Fruit fly (Drosophila melanogaster) whole organism, embryonic: ENCODE measurements around the gene CG16813.

Experiments
- Ada2b ChIP-seq: fragments of 200-800 bp; sonication (Bioruptor generic); IDR thresholded peaks from 2 replicates; pipeline ENCODE4 v1.3.6; 2022; ENCODE audit warnings: missing biosample characterization, missing genetic modification characterization
- Bteb2 ChIP-seq: fragments of 200-800 bp; sonication (Bioruptor generic); optimal IDR thresholded peaks from 2 replicates; lab custom pipeline; 2016; ENCODE audit warnings: missing biosample characterization, missing genetic modification characterization
- CG1024 ChIP-seq: fragments of 200-800 bp; sonication (Bioruptor generic); IDR thresholded peaks from 2 replicates; pipeline ENCODE4 v1.3.6; 2022; ENCODE audit warnings: missing biosample characterization, missing genetic modification characterization
- CG10321 ChIP-seq: fragments of 200-800 bp; sonication (Bioruptor generic); IDR thresholded peaks from 2 replicates; pipeline ENCODE4 v1.3.6; 2022; ENCODE audit warnings: missing biosample characterization, missing genetic modification characterization
- CG11696 ChIP-seq: fragments of 200-800 bp; sonication (Bioruptor generic); IDR thresholded peaks from 2 replicates; pipeline ENCODE4 v1.3.6; 2022; ENCODE audit warnings: missing biosample characterization, missing genetic modification characterization
- CG12236 ChIP-seq: fragments of 200-800 bp; sonication (Bioruptor generic); optimal IDR thresholded peaks from 2 replicates; lab custom pipeline; 2016; ENCODE audit warnings: missing biosample characterization, missing genetic modification characterization
- CG14014 ChIP-seq: fragments of 200-800 bp; sonication (Bioruptor generic); IDR thresholded peaks from 2 replicates; pipeline ENCODE4 v1.3.6; 2022; ENCODE audit warnings: missing biosample characterization, missing genetic modification characterization
- CG14667 ChIP-seq: fragments of 200-800 bp; sonication (Bioruptor generic); IDR thresholded peaks from 2 replicates; pipeline ENCODE4 v1.3.6; 2022; ENCODE audit warnings: missing biosample characterization, missing genetic modification characterization
- CG14710 ChIP-seq: fragments of 200-800 bp; sonication (Bioruptor generic); optimal IDR thresholded peaks from 3 replicates; lab custom pipeline; 2019; ENCODE audit warnings: missing biosample characterization, mild to moderate bottlenecking, missing genetic modification characterization, moderate library complexity
- CG1529 ChIP-seq: fragments of 200-800 bp; sonication (Bioruptor generic); optimal IDR thresholded peaks from 3 replicates; lab custom pipeline; 2018; ENCODE audit warnings: missing biosample characterization, missing genetic modification characterization
- CG15601 ChIP-seq: fragments of 200-800 bp; sonication (Bioruptor generic); optimal IDR thresholded peaks from 3 replicates; lab custom pipeline; 2019; ENCODE audit warnings: missing biosample characterization, mild to moderate bottlenecking, missing genetic modification characterization, moderate library complexity
- CG15696 ChIP-seq: fragments of 200-800 bp; sonication (Bioruptor generic); optimal IDR thresholded peaks from 2 replicates; lab custom pipeline; 2019; ENCODE audit warnings: missing biosample characterization, mild to moderate bottlenecking, missing genetic modification characterization, moderate library complexity
- CG1603 ChIP-seq: fragments of 200-800 bp; sonication (Bioruptor generic); optimal IDR thresholded peaks from 2 replicates; lab custom pipeline; 2019; ENCODE audit warnings: missing biosample characterization, mild to moderate bottlenecking, missing genetic modification characterization, moderate library complexity
- CG18476 ChIP-seq: fragments of 200-800 bp; sonication (Bioruptor generic); optimal IDR thresholded peaks from 2 replicates; lab custom pipeline; 2016; ENCODE audit warnings: missing biosample characterization, mild to moderate bottlenecking, missing genetic modification characterization
- CG31441 ChIP-seq: fragments of 200-800 bp; sonication (Bioruptor generic); IDR thresholded peaks from 2 replicates; pipeline ENCODE4 v1.3.6; 2022; ENCODE audit warnings: missing biosample characterization, missing genetic modification characterization
- CG3726 ChIP-seq: fragments of 200-800 bp; sonication (Bioruptor generic); IDR thresholded peaks from 3 replicates; pipeline ENCODE4, ENCODE4 v1.3.6; 2022; ENCODE audit warnings: missing biosample characterization, missing genetic modification characterization
- CG4424 ChIP-seq: fragments of 200-800 bp; sonication (Bioruptor generic); optimal IDR thresholded peaks from 3 replicates; lab custom pipeline; 2016; ENCODE audit warnings: missing biosample characterization, missing genetic modification characterization
- CG4820 ChIP-seq: fragments of 200-800 bp; sonication (Bioruptor generic); optimal IDR thresholded peaks from 3 replicates; lab custom pipeline; 2016; ENCODE audit warnings: missing biosample characterization, missing genetic modification characterization
- CG5180 ChIP-seq: fragments of 200-800 bp; sonication (Bioruptor generic); optimal IDR thresholded peaks from 3 replicates; lab custom pipeline; 2017; ENCODE audit warnings: missing biosample characterization, missing genetic modification characterization, mild to moderate bottlenecking, moderate library complexity, missing genetic modification reagents
- CG5953 ChIP-seq: fragments of 200-800 bp; sonication (Bioruptor generic); IDR thresholded peaks from 2 replicates; pipeline ENCODE4 v1.3.6; 2022; ENCODE audit warnings: missing biosample characterization, missing genetic modification characterization
- CG7357 ChIP-seq: fragments of 200-800 bp; sonication (Bioruptor generic); IDR thresholded peaks from 3 replicates; pipeline ENCODE4 v1.3.6; 2022; ENCODE audit warnings: missing biosample characterization, missing genetic modification characterization
- CG8290 ChIP-seq, 3 experiments: fragments of 200-800 bp; sonication (Bioruptor generic); optimal IDR thresholded peaks; 2 replicates each; lab custom pipeline; 2016 to 2019; ENCODE audit warnings: missing biosample characterization in 3 of 3, missing genetic modification characterization in 3 of 3, mild to moderate bottlenecking in 2 of 3, moderate library complexity in 1 of 3
- CG9817 ChIP-seq: fragments of 200-800 bp; sonication (Bioruptor generic); optimal IDR thresholded peaks from 2 replicates; lab custom pipeline; 2018; ENCODE audit warnings: missing biosample characterization, mild to moderate bottlenecking, missing genetic modification characterization, moderate library complexity
- Dfd ChIP-seq, 2 experiments: fragments of >200 bp; optimal IDR thresholded peaks; 2 replicates each; lab custom pipeline; 2017; ENCODE audit warnings: missing biosample characterization in 2 of 2, missing genetic modification characterization in 2 of 2
- Doc2 ChIP-seq: fragments of 200-800 bp; sonication (Bioruptor generic); IDR thresholded peaks from 2 replicates; pipeline ENCODE4 v1.3.6; 2022; ENCODE audit warnings: missing biosample characterization, missing genetic modification characterization
- Ets65A ChIP-seq: fragments of 200-800 bp; sonication (Bioruptor generic); peaks from one replicate; lab custom pipeline; 2016; ENCODE audit warnings: missing biosample characterization, missing genetic modification characterization
- Hey ChIP-seq: fragments of 200-800 bp; sonication (Bioruptor generic); optimal IDR thresholded peaks from 3 replicates; lab custom pipeline; 2018; ENCODE audit warnings: missing biosample characterization, mild to moderate bottlenecking, missing genetic modification characterization
- Hmr ChIP-seq: fragments of 200-800 bp; sonication (Bioruptor generic); optimal IDR thresholded peaks from 3 replicates; lab custom pipeline; 2017; ENCODE audit warnings: mild to moderate bottlenecking, missing biosample characterization, missing genetic modification reagents, missing genetic modification characterization
- Meics ChIP-seq: fragments of 200-800 bp; sonication (Bioruptor generic); optimal IDR thresholded peaks from 2 replicates; lab custom pipeline; 2017; ENCODE audit warnings: missing biosample characterization, mild to moderate bottlenecking, missing genetic modification characterization
- NC2α ChIP-seq: fragments of 200-800 bp; sonication (Bioruptor generic); optimal IDR thresholded peaks from 2 replicates; lab custom pipeline; 2016; ENCODE audit warnings: missing biosample characterization, missing genetic modification characterization
- NC2β ChIP-seq: fragments of 200-800 bp; sonication (Bioruptor generic); optimal IDR thresholded peaks from 2 replicates; lab custom pipeline; 2016; ENCODE audit warnings: missing biosample characterization, missing genetic modification characterization
- TFAM ChIP-seq: fragments of 200-800 bp; sonication (Bioruptor generic); optimal IDR thresholded peaks from 2 replicates; lab custom pipeline; 2017; ENCODE audit warnings: missing biosample characterization, missing genetic modification characterization, inconsistent platforms
- Taf1 ChIP-seq: fragments of 200-800 bp; sonication (Bioruptor generic); IDR thresholded peaks from 2 replicates; pipeline ENCODE4 v1.3.6; 2022; ENCODE audit warnings: missing biosample characterization, missing genetic modification characterization
- Tbp ChIP-seq: fragments of >200 bp; optimal IDR thresholded peaks from 2 replicates; lab custom pipeline; 2018; ENCODE audit warnings: missing biosample characterization, missing genetic modification characterization
- ase ChIP-seq: fragments of 200-800 bp; sonication (Bioruptor generic); IDR thresholded peaks from 3 replicates; pipeline ENCODE4 v1.3.6; 2022; ENCODE audit warnings: missing biosample characterization, missing genetic modification characterization
- ato ChIP-seq: fragments of 200-800 bp; sonication (Bioruptor generic); IDR thresholded peaks from 2 replicates; pipeline ENCODE4 v1.3.6; 2022; ENCODE audit warnings: missing biosample characterization, missing genetic modification characterization; ENCODE audit not compliant: partially characterized antibody
- br ChIP-seq: fragments of >200 bp; optimal IDR thresholded peaks from 2 replicates; lab custom pipeline; 2017
- cg ChIP-seq: fragments of 200-800 bp; sonication (Bioruptor generic); optimal IDR thresholded peaks from 3 replicates; lab custom pipeline; 2019; ENCODE audit warnings: missing biosample characterization, mild to moderate bottlenecking, missing genetic modification characterization, moderate library complexity
- dm ChIP-seq: fragments of 200-800 bp; sonication (Bioruptor generic); optimal IDR thresholded peaks from 3 replicates; lab custom pipeline; 2016; ENCODE audit warnings: missing biosample characterization, missing genetic modification characterization
- exex ChIP-seq: fragments of 200-800 bp; sonication (Bioruptor generic); optimal IDR thresholded peaks from 4 replicates; lab custom pipeline; 2018; ENCODE audit warnings: missing biosample characterization, mild to moderate bottlenecking, missing genetic modification characterization, moderate library complexity
- gce ChIP-seq: fragments of 200-800 bp; sonication (Bioruptor generic); IDR thresholded peaks from 3 replicates; pipeline ENCODE4 v1.3.6; 2022; ENCODE audit warnings: missing biosample characterization, missing genetic modification characterization
- h ChIP-seq: fragments of >200 bp; optimal IDR thresholded peaks from 2 replicates; lab custom pipeline; 2017
- hbn ChIP-seq: fragments of 200-800 bp; sonication (Bioruptor generic); IDR thresholded peaks from 2 replicates; pipeline ENCODE4 v1.3.6; 2022; ENCODE audit warnings: missing biosample characterization, missing genetic modification characterization; ENCODE audit not compliant: partially characterized antibody
- hkb ChIP-seq, 2 experiments: fragments of 200-800 bp in 1 of 2; fragments of >200 bp in 1 of 2; sonication (Bioruptor generic) in 1 of 2; IDR thresholded peaks in 1 of 2; optimal IDR thresholded peaks in 1 of 2; 2 replicates each; pipeline versions ENCODE4 v1.3.6 to Lab custom; 2017 to 2022; ENCODE audit warnings: missing biosample characterization in 1 of 2, missing genetic modification characterization in 1 of 2
- jumu ChIP-seq: fragments of 200-800 bp; sonication (Bioruptor generic); optimal IDR thresholded peaks from 3 replicates; lab custom pipeline; 2016; ENCODE audit warnings: missing biosample characterization, missing genetic modification characterization
- kah ChIP-seq: fragments of 200-800 bp; sonication (Bioruptor generic); optimal IDR thresholded peaks from 2 replicates; lab custom pipeline; 2018; ENCODE audit warnings: missing biosample characterization, mild to moderate bottlenecking, missing genetic modification characterization
- slbo ChIP-seq: fragments of 200-800 bp; sonication (Bioruptor generic); IDR thresholded peaks from 2 replicates; pipeline ENCODE4 v1.3.6; 2022; ENCODE audit warnings: missing biosample characterization, missing genetic modification characterization
- sr ChIP-seq: fragments of 200-800 bp; sonication (Bioruptor generic); IDR thresholded peaks from 3 replicates; pipeline ENCODE4 v1.3.6; 2022; ENCODE audit warnings: missing biosample characterization, missing genetic modification characterization
- twi ChIP-seq: fragments of 200-800 bp; optimal IDR thresholded peaks from 2 replicates; lab custom pipeline; 2019; ENCODE audit warnings: missing biosample characterization, mild to moderate bottlenecking, missing genetic modification characterization, moderate library complexity
- usp ChIP-seq: fragments of >200 bp; optimal IDR thresholded peaks from 2 replicates; lab custom pipeline; 2017; ENCODE audit warnings: missing biosample characterization, missing genetic modification characterization
- vvl ChIP-seq: fragments of 200-800 bp; sonication (Bioruptor generic); IDR thresholded peaks from 2 replicates; pipeline ENCODE4 v1.3.6; 2022; ENCODE audit warnings: missing biosample characterization, missing genetic modification characterization
- zen ChIP-seq: fragments of 200-800 bp; sonication (Bioruptor generic); optimal IDR thresholded peaks from 3 replicates; lab custom pipeline; 2018; ENCODE audit warnings: missing biosample characterization, mild to moderate bottlenecking, missing genetic modification characterization, moderate library complexity

CG16813 gene

DNA sequence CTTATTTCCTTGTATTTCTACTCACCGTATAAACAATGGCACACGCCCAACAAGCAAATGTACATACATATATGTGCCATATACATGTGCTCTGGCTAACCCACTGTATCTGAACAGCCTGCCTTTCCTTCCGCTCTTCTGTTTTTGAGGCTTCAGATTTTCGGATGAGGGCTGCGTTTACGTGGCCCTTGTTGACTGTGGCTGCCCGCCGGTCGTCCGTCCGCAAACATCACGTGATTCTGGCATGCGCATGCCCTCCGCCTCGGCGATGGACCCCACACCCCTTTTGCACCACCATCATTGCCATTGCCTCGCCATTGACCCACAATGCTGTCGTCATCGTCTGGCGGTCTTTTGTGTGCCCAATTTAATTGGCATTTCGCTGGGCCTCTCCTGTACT is 22.1 kb upstream of the CG16813 start (continued):
- TF ChIP-seq NC2α (GFP tag; lab: Kevin White, UChicago) (peak; percentile 17), Hey (tag; lab: Kevin White, UChicago) (peak; percentile 85), CG12236 (no peak), CG15601 (tag; lab: Kevin White, UChicago) (peak; percentile 25), Bteb2 (GFP tag; lab: Kevin White, UChicago) (no peak), TFAM (GFP tag; lab: Kevin White, UChicago) (no peak), CG7357 (GFP tag; lab: Robert Waterston, UW) (no peak), CG5180 (GFP tag; lab: Kevin White, UChicago) (peak; percentile 38), gce (GFP tag; lab: Robert Waterston, UW) (peak; percentile 70; the same call in 2 of the 3 replicates), CG4424 (GFP tag; lab: Kevin White, UChicago) (no peak), slbo (GFP tag; lab: Robert Waterston, UW) (peak; percentile 15; the same call in 1 of the 2 replicates), Meics (GFP tag; lab: Kevin White, UChicago) (no peak), usp (GFP tag; lab: Kevin White, UChicago) (no peak), CG18476 (GFP tag; lab: Kevin White, UChicago) (no peak), CG15696 (tag; lab: Kevin White, UChicago) (no peak), CG5953 (GFP tag; lab: Robert Waterston, UW) (0 out of 2 replicates have a peak, but pooled peaks have one; percentile 27), sr (0 out of 3 replicates have a peak, but pooled peaks have one; percentile 64), Taf1 (no peak), CG8290 (GFP tag; optimal IDR thresholded peaks at IDR 0.05; lab: Kevin White, UChicago) (peak; percentile 17), CG8290 (tag; optimal IDR thresholded peaks at IDR 0.05; lab: Kevin White, UChicago) (peak in 1 of 2 experiments; percentile 56), CG10321 (no peak), dm (GFP tag; lab: Kevin White, UChicago) (peak; percentile 8), CG3726 (GFP tag; lab: Robert Waterston, UW) (no peak), CG14014 (GFP tag; lab: Robert Waterston, UW) (0 out of 2 replicates have a peak, but pooled peaks have one; percentile 9), CG31441 (GFP tag; lab: Robert Waterston, UW) (no peak), hbn (no peak), hkb (optimal IDR thresholded peaks at IDR 0.05; lab: Kevin White, UChicago) (no peak), hkb (GFP tag; IDR thresholded peaks at IDR 0.05; lab: Robert Waterston, UW) (peak; percentile 79), CG1024 (GFP tag; lab: Robert Waterston, UW) (no peak), CG11696 (GFP tag; lab: Robert Waterston, UW) (no peak), h (lab: Kevin White, UChicago) (no peak), CG4820 (GFP tag; lab: Kevin White, UChicago) (no peak), Ada2b (no peak), exex (tag; lab: Kevin White, UChicago) (no peak), Tbp (GFP tag; lab: Kevin White, UChicago) (no peak), ato (no peak), vvl (peak; percentile 60; the same call in 1 of the 2 replicates), kah (GFP tag; lab: Kevin White, UChicago) (peak; percentile 26), zen (tag; lab: Kevin White, UChicago) (no peak), br (lab: Kevin White, UChicago) (no peak), CG9817 (tag; lab: Kevin White, UChicago) (no peak), Doc2 (GFP tag; lab: Robert Waterston, UW) (no peak), Dfd (GFP tag; optimal IDR thresholded peaks at IDR 0.05; lab: Kevin White, UChicago) (no peak), Ets65A (no peak), CG1529 (GFP tag; lab: Kevin White, UChicago) (no peak), ase (no peak), cg (GFP tag; lab: Kevin White, UChicago) (peak; percentile 7), twi (peak; percentile 46), CG14710 (tag; lab: Kevin White, UChicago) (peak; percentile 24), CG14667 (no peak), jumu (GFP tag; lab: Kevin White, UChicago) (no peak), NC2β (no peak), CG1603 (tag; lab: Kevin White, UChicago) (peak; percentile 20), Hmr (peak; percentile 55)
